Worm (Caenorhabditis elegans): ENCODE results near the gene Y67D8C.22.

ce11 chrIV:3044158-3044557 is 31.9 kb downstream of the Y67D8C.22 start:
- TF ChIP-seq dao-5 (tag; optimal IDR thresholded peaks at IDR 0.05) (no peak), him-1 (tag; optimal IDR thresholded peaks at IDR 0.05) (no peak)
